Worm (Caenorhabditis elegans) whole organism, dauer: ENCODE results near the gene srh-295.

Source experiments
- unc-62 ChIP-seq: sonication (generic microtip); optimal IDR thresholded peaks from 2 replicates; lab custom pipeline; 2017; ENCODE audit warnings: missing biosample characterization, missing genetic modification reagents, missing genetic modification characterization

The srh-295 gene

ce11 chrV:15377903-15378302 lies 47.5 kb downstream of the srh-295 start, which contains the start of gene srh-122:
Gene srh-122 (minus strand): TSS chrV:15378003.
- TF ChIP-seq unc-62 (GFP tag; lab: Kevin White, UChicago), result no peak

DNA sequence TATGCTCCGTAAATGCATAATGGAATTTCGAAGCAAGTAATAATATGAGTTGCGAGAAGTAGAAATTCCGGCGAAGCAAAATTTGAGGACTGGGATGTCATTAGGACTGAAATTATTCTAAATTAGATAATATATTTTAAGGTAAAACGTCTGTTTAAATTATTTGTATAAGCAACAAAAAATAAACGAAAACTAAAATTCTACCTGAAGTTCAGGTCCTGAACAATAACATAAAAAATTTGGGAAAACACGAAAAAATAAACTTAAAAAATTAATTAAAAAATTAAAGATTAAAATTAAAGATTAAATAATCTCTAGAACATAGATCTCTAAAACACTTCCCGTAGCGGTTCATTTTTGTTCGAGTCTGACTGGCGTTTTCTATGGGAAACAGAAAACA lies 49.4 kb downstream of the srh-295 start, which contains the start of gene srh-251:
Gene srh-251, minus strand, starts transcription at position 101 of the 400 bp plus-strand sequence.
- no peak for TF ChIP-seq unc-62 (GFP tag; lab: Kevin White, UChicago)

- no peak for TF ChIP-seq unc-62 (GFP tag; lab: Kevin White, UChicago)
Measured at ce11 chrV:15380857-15381256, 50.4 kb downstream of the srh-295 start, which contains the start of gene dhs-23. Gene dhs-23 (plus strand): TSS chrV:15381219.
